Worm (Caenorhabditis elegans): ENCODE results near the gene C37C3.12.

Gene C37C3.12

DNA sequence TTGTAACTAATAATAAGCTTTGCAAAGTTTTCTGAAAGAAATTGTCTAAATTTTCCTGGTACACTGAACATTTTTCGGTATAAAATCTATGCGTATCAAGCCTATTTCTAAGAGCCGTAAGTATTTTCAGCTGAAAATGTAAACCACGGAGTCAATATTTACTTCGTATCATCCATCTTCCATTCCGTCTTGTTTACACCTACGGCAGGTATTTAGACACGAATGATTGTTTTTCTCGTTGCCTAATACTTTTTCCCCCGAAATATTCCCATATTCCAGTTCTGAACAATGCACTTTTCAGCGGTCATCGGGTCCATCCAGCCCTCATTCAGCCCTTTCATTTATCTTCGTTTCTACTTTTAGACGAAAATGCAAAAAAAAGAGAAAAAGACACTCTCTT is 8.3 kb upstream of the C37C3.12 start:
- TF ChIP-seq npax-4 (tag; optimal IDR thresholded peaks at IDR 0.05): no peak
- no peak for TF ChIP-seq madf-2 (tag; optimal IDR thresholded peaks at IDR 0.05)
- TF ChIP-seq fkh-6 (tag; optimal IDR thresholded peaks at IDR 0.05): no peak
- TF ChIP-seq ama-1 (optimal IDR thresholded peaks at IDR 0.05): no peak
- no peak for TF ChIP-seq hlh-6 (tag; optimal IDR thresholded peaks at IDR 0.05)
- no peak for TF ChIP-seq rnt-1 (tag; optimal IDR thresholded peaks at IDR 0.05)
- TF ChIP-seq C08G9.2 (tag; optimal IDR thresholded peaks at IDR 0.05): no peak
- no peak for TF ChIP-seq unc-42 (tag; optimal IDR thresholded peaks at IDR 0.05)
- TF ChIP-seq hlh-8 (tag; optimal IDR thresholded peaks at IDR 0.05): no peak
- no peak for TF ChIP-seq T23F11.4 (GFP tag; optimal IDR thresholded peaks at IDR 0.05)
- no peak for TF ChIP-seq ets-4 (tag; optimal IDR thresholded peaks at IDR 0.05)
- TF ChIP-seq dve-1 (tag; optimal IDR thresholded peaks at IDR 0.05): no peak
- no peak for TF ChIP-seq unc-86 (tag; optimal IDR thresholded peaks at IDR 0.05)
- TF ChIP-seq pax-1 (tag; optimal IDR thresholded peaks at IDR 0.05): no peak
- TF ChIP-seq dmd-4 (tag; optimal IDR thresholded peaks at IDR 0.05; ENCODE audit: borderline replicate concordance): no peak
- TF ChIP-seq ceh-48 (tag; optimal IDR thresholded peaks at IDR 0.05): no peak

DNA sequence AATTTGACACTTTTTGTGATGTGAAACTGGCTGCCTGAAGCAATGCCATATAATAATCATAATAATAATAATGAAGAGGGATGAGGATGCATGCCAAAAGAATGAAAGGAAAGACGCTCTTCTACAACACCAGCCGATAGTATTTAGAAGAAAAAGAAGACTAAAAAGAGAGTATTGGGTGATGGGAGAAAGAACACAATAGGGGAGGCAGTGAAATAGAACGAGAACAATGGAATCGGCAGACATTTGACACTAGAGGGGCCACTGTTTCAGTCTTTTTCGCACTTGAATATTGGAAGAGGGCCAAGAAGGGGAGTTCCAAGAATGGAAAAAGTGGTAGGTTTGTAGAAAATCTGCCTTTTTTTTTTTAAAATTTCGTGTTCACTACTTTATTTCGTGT is 7.8 kb upstream of the C37C3.12 start, which contains the start of gene memo-1:
Gene memo-1, minus strand, starts transcription at position 2 of the 400 bp plus-strand sequence.
- TF ChIP-seq pha-2 (tag; optimal IDR thresholded peaks at IDR 0.05) (no peak), pha-4 (tag; optimal IDR thresholded peaks at IDR 0.05) (no peak), tbx-2 (tag; optimal IDR thresholded peaks at IDR 0.05) (no peak), ceh-30 (tag; optimal IDR thresholded peaks at IDR 0.05) (no peak), sdc-2 (tag; optimal IDR thresholded peaks at IDR 0.05) (no peak), pag-3 (tag; optimal IDR thresholded peaks at IDR 0.05; ENCODE audit: borderline replicate concordance) (no peak), sox-2 (GFP tag; IDR thresholded peaks at IDR 0.05) (peak; percentile 44), madf-2 (tag; optimal IDR thresholded peaks at IDR 0.05) (no peak)

DNA sequence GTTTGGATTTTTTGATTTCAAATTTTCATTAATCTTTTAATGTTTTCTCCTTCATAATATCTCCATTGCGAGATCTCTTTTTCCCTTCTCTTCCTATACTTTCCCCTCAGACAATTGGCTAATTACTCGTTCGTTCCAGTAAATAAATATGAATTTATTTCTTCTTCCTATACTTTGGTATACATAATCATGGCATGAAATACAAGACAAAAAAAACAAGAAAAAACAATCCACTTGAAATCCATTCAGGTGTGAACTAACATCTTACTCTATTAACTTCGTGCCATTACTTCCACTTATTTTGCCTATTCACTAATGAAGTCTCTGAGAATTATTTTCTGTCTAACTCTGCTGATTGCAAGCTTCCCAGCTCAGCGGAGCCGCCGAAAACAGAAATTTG is 2.8 kb upstream of the C37C3.12 start, which contains the start of gene grd-8:
Gene grd-8, plus strand, starts transcription at position 301 of the 400 bp plus-strand sequence.
- no peak for TF ChIP-seq T23F11.4 (GFP tag; optimal IDR thresholded peaks at IDR 0.05)
- no peak for TF ChIP-seq ceh-30 (tag; optimal IDR thresholded peaks at IDR 0.05)
- no peak for TF ChIP-seq ets-4 (tag; optimal IDR thresholded peaks at IDR 0.05)
- no peak for TF ChIP-seq pqm-1 (tag; optimal IDR thresholded peaks at IDR 0.05)
- TF ChIP-seq hlh-6 (tag; optimal IDR thresholded peaks at IDR 0.05): no peak
- TF ChIP-seq pha-2 (tag; optimal IDR thresholded peaks at IDR 0.05): no peak

DNA sequence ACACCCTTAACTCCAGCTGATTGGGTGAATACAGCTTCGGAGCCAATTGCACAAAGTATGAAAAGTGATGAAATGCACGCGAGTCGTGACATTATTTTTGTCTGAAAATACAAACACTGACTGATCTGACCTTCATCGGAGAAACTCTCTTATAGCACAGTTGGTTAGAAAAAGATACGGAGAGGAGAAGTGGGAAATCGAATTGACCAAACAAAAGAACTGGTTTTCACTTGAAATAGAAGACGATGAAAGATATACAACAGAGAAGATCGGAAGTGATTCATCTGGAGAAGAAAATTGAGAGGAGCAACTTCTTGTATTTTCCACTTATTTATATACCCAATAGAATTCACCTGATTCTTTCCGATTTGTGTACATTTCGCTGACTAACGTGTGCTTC is 1.6 kb downstream of the C37C3.12 start, which contains the start of gene ttr-33:
Gene ttr-33, minus strand, starts transcription at position 101 of the 400 bp plus-strand sequence.
- TF ChIP-seq lin-11 (tag; optimal IDR thresholded peaks at IDR 0.05) (no peak), tbx-2 (tag; optimal IDR thresholded peaks at IDR 0.05) (no peak), pqm-1 (tag; optimal IDR thresholded peaks at IDR 0.05) (no peak), unc-55 (GFP tag; optimal IDR thresholded peaks at IDR 0.05) (no peak), dmd-4 (tag; optimal IDR thresholded peaks at IDR 0.05; ENCODE audit: borderline replicate concordance) (no peak), hlh-30 (tag; optimal IDR thresholded peaks at IDR 0.05; ENCODE audit: insufficient read depth) (no peak), Y22D7AL.16 (tag; optimal IDR thresholded peaks at IDR 0.05) (no peak), ceh-2 (tag; optimal IDR thresholded peaks at IDR 0.05) (no peak), hlh-8 (tag; optimal IDR thresholded peaks at IDR 0.05) (no peak), che-1 (tag; optimal IDR thresholded peaks at IDR 0.05) (no peak), syd-9 (tag; optimal IDR thresholded peaks at IDR 0.05) (no peak), sox-4 (tag; optimal IDR thresholded peaks at IDR 0.05) (no peak)

DNA sequence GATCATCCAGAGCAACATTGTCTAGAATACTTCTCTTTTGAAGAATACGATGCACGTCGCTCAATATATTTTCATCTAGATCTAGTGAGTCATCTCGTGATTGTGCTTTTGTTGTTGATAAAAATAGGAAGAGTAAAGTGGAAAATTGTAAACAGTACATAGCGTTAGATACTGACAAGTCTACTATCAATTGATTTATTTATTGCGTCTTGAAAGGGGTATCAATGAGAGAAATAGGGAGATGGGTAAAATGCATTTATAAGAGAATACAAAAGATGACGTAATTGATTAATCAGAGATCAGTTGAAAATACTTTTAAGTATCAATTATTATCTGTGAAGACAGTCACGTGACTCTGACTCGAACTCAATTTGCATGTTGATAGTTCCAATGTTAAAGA is 2.5 kb downstream of the C37C3.12 start, which contains the start of gene txt-5:
Gene txt-5, minus strand, starts transcription at position 224 of the 400 bp plus-strand sequence.
- TF ChIP-seq pha-4 (tag; optimal IDR thresholded peaks at IDR 0.05) (no peak), hlh-30 (tag; optimal IDR thresholded peaks at IDR 0.05; ENCODE audit: insufficient read depth) (peak; percentile 39)

DNA sequence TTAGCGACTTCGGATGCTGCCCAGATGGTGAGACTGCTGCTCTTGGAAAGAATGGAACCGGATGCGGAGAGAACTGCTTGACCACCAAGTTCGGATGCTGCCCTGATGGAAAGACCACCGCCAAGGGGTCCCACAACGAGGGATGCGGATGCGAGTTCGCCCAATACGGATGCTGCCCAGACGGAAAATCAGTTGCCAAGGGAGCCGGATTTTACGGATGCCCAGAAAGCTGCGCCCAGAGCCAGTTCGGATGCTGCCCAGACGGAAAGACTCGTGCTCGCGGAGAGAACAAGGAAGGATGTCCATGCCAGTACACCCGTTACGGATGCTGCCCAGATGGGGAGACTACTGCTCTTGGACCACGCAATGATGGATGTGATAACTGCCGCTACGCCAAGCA is 8.4 kb downstream of the C37C3.12 start:
- TF ChIP-seq lim-6 (tag; optimal IDR thresholded peaks at IDR 0.05) (no peak), ceh-19 (GFP tag; optimal IDR thresholded peaks at IDR 0.05) (no peak), K09A11.1 (tag; optimal IDR thresholded peaks at IDR 0.05; ENCODE audit: insufficient read depth) (no peak), pha-2 (tag; optimal IDR thresholded peaks at IDR 0.05) (no peak), lin-11 (tag; optimal IDR thresholded peaks at IDR 0.05) (no peak), pros-1 (tag; optimal IDR thresholded peaks at IDR 0.05) (no peak), ceh-2 (tag; optimal IDR thresholded peaks at IDR 0.05) (no peak), nhr-11 (tag; optimal IDR thresholded peaks at IDR 0.05) (no peak), ama-1 (optimal IDR thresholded peaks at IDR 0.05) (no peak), ztf-16 (tag; optimal IDR thresholded peaks at IDR 0.05) (no peak), tbx-2 (tag; optimal IDR thresholded peaks at IDR 0.05) (no peak), ceh-6 (GFP tag; optimal IDR thresholded peaks at IDR 0.05) (no peak), nfya-1 (tag; optimal IDR thresholded peaks at IDR 0.05) (no peak), Y22D7AL.16 (tag; optimal IDR thresholded peaks at IDR 0.05) (no peak), ceh-31 (tag; optimal IDR thresholded peaks at IDR 0.05) (no peak), eyg-1 (tag; optimal IDR thresholded peaks at IDR 0.05) (no peak), pat-9 (tag; optimal IDR thresholded peaks at IDR 0.05) (no peak)

All from whole organism, late embryonic.